Worm (Caenorhabditis elegans) whole organism, L1 larva: ENCODE data around the gene fbxa-14.

Experiments
- C04F5.9 ChIP-seq: sonication (generic microtip); optimal IDR thresholded peaks from 2 replicates; lab custom pipeline; 2016; ENCODE audit warnings: missing genetic modification characterization, missing compliant biosample characterization
- C16A3.4 ChIP-seq: fragments of 150-350 bp; optimal IDR thresholded peaks from 2 replicates; lab custom pipeline; 2014; ENCODE audit warnings: missing biosample characterization, missing genetic modification characterization
- aha-1 ChIP-seq: fragments of 150-350 bp; optimal IDR thresholded peaks from 2 replicates; lab custom pipeline; 2014; ENCODE audit warnings: missing biosample characterization, missing genetic modification characterization
- ama-1 ChIP-seq: fragments of 150-350 bp; optimal IDR thresholded peaks from 2 replicates; lab custom pipeline; 2014
- ceh-82 ChIP-seq, 3 experiments: fragments of 150-350 bp in 1 of 3; sonication (generic microtip) in 2 of 3; optimal IDR thresholded peaks; 2 replicates each; lab custom pipeline; 2014 to 2017; ENCODE audit warnings: missing biosample characterization in 3 of 3, missing genetic modification characterization in 3 of 3
- ceh-88 ChIP-seq: fragments of 200-800 bp; sonication (Bioruptor generic); IDR thresholded peaks from 2 replicates; pipeline ENCODE4 v1.3.6; 2022; ENCODE audit warnings: missing genetic modification characterization, missing compliant biosample characterization
- ceh-90 ChIP-seq: sonication (generic microtip); optimal IDR thresholded peaks from 2 replicates; lab custom pipeline; 2016; ENCODE audit warnings: missing genetic modification characterization, missing compliant biosample characterization
- ces-1 ChIP-seq: fragments of 150-350 bp; optimal IDR thresholded peaks from 2 replicates; lab custom pipeline; 2014; ENCODE audit warnings: missing biosample characterization, missing genetic modification reagents, missing genetic modification characterization
- efl-1 ChIP-seq, 4 experiments: fragments of 150-350 bp; optimal IDR thresholded peaks in 3 of 4; peaks in 1 of 4; 1 replicate in 1 of 4; 2 replicates in 3 of 4; lab custom pipeline; 2014; ENCODE audit warnings: missing biosample characterization in 2 of 4, missing genetic modification characterization in 2 of 4, missing genetic modification reagents in 2 of 4
- efl-3 ChIP-seq: fragments of 200-800 bp; sonication (Bioruptor generic); optimal IDR thresholded peaks from 2 replicates; lab custom pipeline; 2018; ENCODE audit warnings: mild to moderate bottlenecking, missing genetic modification characterization, missing compliant biosample characterization
- egl-27 ChIP-seq, 2 experiments: fragments of 150-350 bp in 1 of 2; sonication (generic microtip); optimal IDR thresholded peaks; 3 replicates each; lab custom pipeline; 2017 to 2018; ENCODE audit warnings: missing biosample characterization in 2 of 2, missing genetic modification characterization in 2 of 2, missing genetic modification reagents in 2 of 2
- elt-2 ChIP-seq: sonication (generic microtip); optimal IDR thresholded peaks from 2 replicates; lab custom pipeline; 2016; ENCODE audit warnings: missing genetic modification characterization, mild to moderate bottlenecking, inconsistent platforms, missing compliant biosample characterization, missing genetic modification reagents
- elt-3 ChIP-seq, 6 experiments: fragments of 150-350 bp in 1 of 6; sonication (generic microtip); optimal IDR thresholded peaks; 2 replicates each; lab custom pipeline; 2017 to 2018; ENCODE audit warnings: missing biosample characterization in 6 of 6, missing genetic modification characterization in 6 of 6, inconsistent platforms in 1 of 6
- fkh-10 ChIP-seq: sonication (generic microtip); optimal IDR thresholded peaks from 2 replicates; lab custom pipeline; 2017; ENCODE audit warnings: missing biosample characterization, missing genetic modification reagents, missing genetic modification characterization
- fkh-4 ChIP-seq: sonication (generic microtip); optimal IDR thresholded peaks from 2 replicates; lab custom pipeline; 2016; ENCODE audit warnings: missing compliant biosample characterization, missing genetic modification characterization, borderline replicate concordance
- fkh-8 ChIP-seq: sonication (generic microtip); optimal IDR thresholded peaks from 2 replicates; lab custom pipeline; 2016; ENCODE audit warnings: mild to moderate bottlenecking, missing genetic modification characterization, missing compliant biosample characterization
- grh-1 ChIP-seq: fragments of 200-800 bp; sonication (Bioruptor generic); IDR thresholded peaks from 2 replicates; pipeline ENCODE4 v1.3.6; 2022; ENCODE audit warnings: missing genetic modification reagents, missing genetic modification characterization, missing compliant biosample characterization
- hlh-17 ChIP-seq: fragments of 200-800 bp; sonication (Bioruptor generic); optimal IDR thresholded peaks from 2 replicates; lab custom pipeline; 2018; ENCODE audit warnings: missing genetic modification characterization, mild to moderate bottlenecking, missing compliant biosample characterization, moderate library complexity, borderline replicate concordance
- hpl-2 ChIP-seq: fragments of 150-350 bp; optimal IDR thresholded peaks from 2 replicates; lab custom pipeline; 2014; ENCODE audit warnings: missing biosample characterization, missing genetic modification reagents, missing genetic modification characterization
- jun-1 ChIP-seq: fragments of 150-350 bp; optimal IDR thresholded peaks from 2 replicates; lab custom pipeline; 2014; ENCODE audit warnings: missing biosample characterization, missing genetic modification reagents, missing genetic modification characterization
- lin-13 ChIP-seq: fragments of 150-350 bp; optimal IDR thresholded peaks from 2 replicates; lab custom pipeline; 2014; ENCODE audit warnings: missing biosample characterization, missing genetic modification reagents, missing genetic modification characterization
- lsy-2 ChIP-seq, 2 experiments: fragments of 150-350 bp; optimal IDR thresholded peaks; 2 replicates each; lab custom pipeline; 2014; ENCODE audit warnings: missing biosample characterization in 2 of 2, missing genetic modification characterization in 2 of 2
- mdl-1 ChIP-seq, 2 experiments: fragments of 150-350 bp; optimal IDR thresholded peaks; 2 replicates each; lab custom pipeline; 2014 to 2017; ENCODE audit warnings: missing biosample characterization in 2 of 2, missing genetic modification characterization in 2 of 2, inconsistent platforms in 1 of 2
- nhr-11 ChIP-seq: fragments of 150-350 bp; optimal IDR thresholded peaks from 2 replicates; lab custom pipeline; 2014; ENCODE audit warnings: missing biosample characterization, missing genetic modification characterization
- nhr-19 ChIP-seq: fragments of 200-800 bp; sonication (Bioruptor generic); conservative IDR thresholded peaks from 2 replicates; pipeline ENCODE4 v1.3.6; 2022; ENCODE audit warnings: missing genetic modification characterization, missing compliant biosample characterization
- nhr-85 ChIP-seq: sonication (generic microtip); peaks from one replicate; lab custom pipeline; 2016; ENCODE audit warnings: missing genetic modification characterization, inconsistent platforms, missing compliant biosample characterization
- nhr-90 ChIP-seq: sonication (generic microtip); optimal IDR thresholded peaks from 2 replicates; lab custom pipeline; 2016; ENCODE audit warnings: mild to moderate bottlenecking, missing genetic modification characterization, missing compliant biosample characterization; ENCODE audit not compliant: poor library complexity
- pqm-1 ChIP-seq: sonication (generic microtip); optimal IDR thresholded peaks from 3 replicates; lab custom pipeline; 2017; ENCODE audit warnings: missing biosample characterization, missing genetic modification characterization
- skn-1 ChIP-seq: fragments of 150-350 bp; optimal IDR thresholded peaks from 2 replicates; lab custom pipeline; 2014; ENCODE audit warnings: missing biosample characterization, missing genetic modification characterization
- unc-62 ChIP-seq: fragments of 150-350 bp; optimal IDR thresholded peaks from 2 replicates; lab custom pipeline; 2014; ENCODE audit warnings: missing biosample characterization, missing genetic modification reagents, missing genetic modification characterization
- zip-4 ChIP-seq: fragments of 200-800 bp; sonication (Bioruptor generic); optimal IDR thresholded peaks from 2 replicates; lab custom pipeline; 2018; ENCODE audit warnings: mild to moderate bottlenecking, missing genetic modification characterization, moderate library complexity, missing compliant biosample characterization

Gene fbxa-14

ce11 chrIII:1311367-1311766, 13.0 kb downstream of the fbxa-14 start:
- no peak for TF ChIP-seq lsy-2 (tag; optimal IDR thresholded peaks at IDR 0.05; lab: Kevin White, UChicago)
- TF ChIP-seq ceh-88 (GFP tag; lab: Robert Waterston, UW), result no peak
- no peak for TF ChIP-seq fkh-10 (GFP tag; lab: Kevin White, UChicago)
- no peak for TF ChIP-seq ces-1 (GFP tag; lab: Kevin White, UChicago)
- no peak for TF ChIP-seq lin-13
- TF ChIP-seq ama-1, result no peak
- no peak for TF ChIP-seq fkh-4 (tag; lab: Kevin White, UChicago)
- no peak for TF ChIP-seq egl-27 (tag; optimal IDR thresholded peaks at IDR 0.05; lab: Kevin White, UChicago)
- TF ChIP-seq hpl-2, result no peak
- TF ChIP-seq grh-1 (GFP tag; lab: Robert Waterston, UW), result no peak
- TF ChIP-seq nhr-85 (tag; lab: Kevin White, UChicago), result no peak
- TF ChIP-seq fkh-8, result no peak
- no peak for TF ChIP-seq zip-4 (GFP tag; lab: Kevin White, UChicago)
- no peak for TF ChIP-seq aha-1 (tag; lab: Kevin White, UChicago)

- TF ChIP-seq aha-1 (tag; lab: Kevin White, UChicago) (no peak), nhr-11 (tag; lab: Kevin White, UChicago) (no peak), efl-1 (optimal IDR thresholded peaks at IDR 0.05; lab: Kevin White, UChicago) (no peak), efl-1 (GFP tag; optimal IDR thresholded peaks at IDR 0.05 in 1 of 2; lab: Kevin White, UChicago) (peak in 1 of 2 experiments; percentile 6)
These were observed 15.5 kb downstream of the fbxa-14 start, which contains the start of gene Y82E9BL.12 for ce11 chrIII:1308887-1309286. Y82E9BL.12 (plus strand) TSS chrIII:1309187.

ce11 chrIII:1308209-1308608, 16.2 kb downstream of the fbxa-14 start, which contains the start of gene fbxa-79:
fbxa-79 (minus strand) TSS chrIII:1308294.
- no peak for TF ChIP-seq mdl-1 (tag; optimal IDR thresholded peaks at IDR 0.05; lab: Kevin White, UChicago)
- TF ChIP-seq C04F5.9 (tag; lab: Kevin White, UChicago), result no peak
- no peak for TF ChIP-seq ceh-90 (tag; lab: Kevin White, UChicago)
- TF ChIP-seq unc-62 (GFP tag; lab: Kevin White, UChicago), result no peak
- TF ChIP-seq skn-1, result peak; percentile 59
- TF ChIP-seq C16A3.4 (tag; lab: Kevin White, UChicago), result no peak
- TF ChIP-seq efl-3 (GFP tag; lab: Kevin White, UChicago), result no peak
- 0 out of 2 replicates have a peak, but pooled peaks have one; percentile 3 for TF ChIP-seq nhr-19 (GFP tag; lab: Robert Waterston, UW)
- TF ChIP-seq hlh-17 (GFP tag; lab: Kevin White, UChicago), result no peak
- TF ChIP-seq elt-3 (tag; optimal IDR thresholded peaks at IDR 0.05; lab: Kevin White, UChicago), result no peak
- TF ChIP-seq egl-27 (tag; optimal IDR thresholded peaks at IDR 0.05; lab: Kevin White, UChicago), result no peak
- TF ChIP-seq elt-2, result peak; percentile 55
- TF ChIP-seq, all 84 proteins: peak for 3

ce11 chrIII:1307333-1307732, 17.1 kb downstream of the fbxa-14 start:
- TF ChIP-seq nhr-19 (GFP tag; lab: Robert Waterston, UW), result no peak
- no peak for TF ChIP-seq efl-1 (optimal IDR thresholded peaks at IDR 0.05; lab: Kevin White, UChicago)
- TF ChIP-seq efl-1 (GFP tag; optimal IDR thresholded peaks at IDR 0.05 in 1 of 2; lab: Kevin White, UChicago), result peak in 1 of 2 experiments; percentile 51

- TF ChIP-seq pqm-1 (tag; lab: Kevin White, UChicago), result no peak
- TF ChIP-seq jun-1, result no peak
These were observed 21.0 kb downstream of the fbxa-14 start, which contains the start of gene fbxa-75 for ce11 chrIII:1303414-1303813. fbxa-75 (plus strand) TSS chrIII:1303714.

- TF ChIP-seq skn-1 (no peak), ceh-82 (tag; optimal IDR thresholded peaks at IDR 0.05; lab: Kevin White, UChicago) (no peak), nhr-90 (tag; lab: Kevin White, UChicago) (no peak)
These were observed 26.8 kb downstream of the fbxa-14 start, which contains the start of gene fbxa-28 for ce11 chrIII:1297604-1298003. fbxa-28 (plus strand) TSS chrIII:1297904.
